Worm (Caenorhabditis elegans) whole organism, late embryonic: ENCODE results near the gene F54E12.2.

ENCODE experiments used
- fax-1 ChIP-seq: sonication (generic microtip); optimal IDR thresholded peaks from 2 replicates; lab custom pipeline; 2016; ENCODE audit warnings: missing genotype, missing genetic modification characterization, missing compliant biosample characterization
- pag-3 ChIP-seq: sonication (generic microtip); optimal IDR thresholded peaks from 2 replicates; lab custom pipeline; 2016; ENCODE audit warnings: missing compliant biosample characterization, missing genetic modification characterization, borderline replicate concordance
- zip-5 ChIP-seq: sonication (generic microtip); optimal IDR thresholded peaks from 2 replicates; lab custom pipeline; 2016; ENCODE audit warnings: missing genetic modification characterization, missing compliant biosample characterization

DNA sequence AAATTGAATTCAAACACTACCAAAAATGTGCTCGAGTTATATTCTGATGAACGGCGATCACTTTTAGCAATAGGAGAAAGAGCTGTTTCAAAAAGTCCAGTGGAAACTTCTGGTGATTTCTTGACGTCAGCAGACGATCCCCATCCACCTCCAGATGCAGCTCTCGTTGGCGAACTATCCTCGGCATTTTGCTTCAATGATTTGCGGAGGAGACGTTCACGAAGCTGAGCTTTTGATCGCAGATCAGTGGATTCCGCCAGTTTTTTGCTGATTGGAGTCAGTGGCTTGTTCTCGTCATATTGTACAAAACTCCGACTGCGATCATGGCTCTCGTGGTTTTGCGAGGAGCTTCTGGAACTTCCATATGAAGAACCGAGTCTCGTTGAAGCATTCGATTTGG lies 804 bp downstream of the F54E12.2 start:
- TF ChIP-seq zip-5 (tag; lab: Kevin White, UChicago) (no peak), pag-3 (no peak), fax-1 (tag; lab: Kevin White, UChicago) (no peak)
